ENCODE assay signal across 3 fruit fly cellular contexts in genomic region chrX:9243417-9243884, dm6.
A peak's percentile ranks its signal among the peaks of the same experiment; 100 is the strongest.
TF ChIP-seq lines count a peak whose summit lies in the region.

TSS of gene mxc (minus strand) at chrX:9243467.
TSS of gene Larp7 (plus strand) at chrX:9243817.

TF ChIP-seq in whole organism, adult, 20 proteins besides CTCF, POLR2A, EP300 and RAD21 (continued from another document):
- no peak for TF ChIP-seq cic (GFP tag; optimal IDR thresholded peaks at IDR 0.05; lab: Kevin White, UChicago)
TF ChIP-seq in whole organism, adult: peak in this region for 13.

TF ChIP-seq in whole organism, embryonic, 481 proteins besides CTCF, POLR2A, EP300 and RAD21 (continued from another document and continues in another):
- TF ChIP-seq Dek (tag; optimal IDR thresholded peaks at IDR 0.05; lab: Kevin White, UChicago) = no peak
- peak; percentile 47 for TF ChIP-seq Usf (GFP tag; optimal IDR thresholded peaks at IDR 0.05; lab: Kevin White, UChicago)
- no peak for TF ChIP-seq CG10431 (GFP tag; optimal IDR thresholded peaks at IDR 0.05; lab: Kevin White, UChicago)
- peak; percentile 94 for TF ChIP-seq BEAF-32 (GFP tag; optimal IDR thresholded peaks at IDR 0.05; lab: Kevin White, UChicago)
- TF ChIP-seq CG8281 (tag; optimal IDR thresholded peaks at IDR 0.05; lab: Kevin White, UChicago) = no peak
- TF ChIP-seq Atf-2 (GFP tag; optimal IDR thresholded peaks at IDR 0.05; lab: Kevin White, UChicago) = peak; percentile 48
- TF ChIP-seq sd (tag; optimal IDR thresholded peaks at IDR 0.05; lab: Kevin White, UChicago) = no peak
- TF ChIP-seq CG18619 (GFP tag; optimal IDR thresholded peaks at IDR 0.05; lab: Kevin White, UChicago) = peak; percentile 43
- peak; percentile 65 for TF ChIP-seq pzg (GFP tag; optimal IDR thresholded peaks at IDR 0.05; lab: Kevin White, UChicago)
- no peak for TF ChIP-seq gsb (GFP tag; IDR thresholded peaks at IDR 0.05; lab: Robert Waterston, UW)
- TF ChIP-seq lola (GFP tag; optimal IDR thresholded peaks at IDR 0.05; lab: Kevin White, UChicago) = peak in 1 of 3 experiments; percentile 53
- TF ChIP-seq H15 (GFP tag; IDR thresholded peaks at IDR 0.05; lab: Robert Waterston, UW) = no peak
- peak; percentile 91 for TF ChIP-seq CG16813 (GFP tag; IDR thresholded peaks at IDR 0.05; lab: Robert Waterston, UW; ENCODE audit: partially characterized antibody)
- TF ChIP-seq CG11695 (GFP tag; IDR thresholded peaks at IDR 0.05; lab: Robert Waterston, UW) = no peak
- TF ChIP-seq stc (GFP tag; IDR thresholded peaks at IDR 0.05; lab: Robert Waterston, UW) = peak; percentile 16; the same call in 1 of the 2 replicates
- TF ChIP-seq ro (GFP tag; IDR thresholded peaks at IDR 0.05; lab: Robert Waterston, UW) = no peak
- peak; percentile 16 for TF ChIP-seq CG4282 (GFP tag; optimal IDR thresholded peaks at IDR 0.05; lab: Kevin White, UChicago)
- no peak for TF ChIP-seq en (GFP tag; optimal IDR thresholded peaks at IDR 0.05; lab: Kevin White, UChicago)
- TF ChIP-seq CG1792 (GFP tag; optimal IDR thresholded peaks at IDR 0.05; lab: Kevin White, UChicago) = peak; percentile 43
- peak; percentile 79 for TF ChIP-seq HLH54F (GFP tag; optimal IDR thresholded peaks at IDR 0.05; lab: Kevin White, UChicago)
- peak; percentile 96 for TF ChIP-seq Ets65A (GFP tag; lab: Kevin White, UChicago)
- peak; percentile 34 for TF ChIP-seq CG4424 (GFP tag; optimal IDR thresholded peaks at IDR 0.05; lab: Kevin White, UChicago)
- TF ChIP-seq CG9817 (tag; optimal IDR thresholded peaks at IDR 0.05; lab: Kevin White, UChicago) = peak; percentile 73
- peak; percentile 64 for TF ChIP-seq Rfx (GFP tag; IDR thresholded peaks at IDR 0.05; lab: Robert Waterston, UW)
- TF ChIP-seq fd102C (GFP tag; optimal IDR thresholded peaks at IDR 0.05; lab: Kevin White, UChicago) = peak; percentile 6
- no peak for TF ChIP-seq CG4707 (GFP tag; optimal IDR thresholded peaks at IDR 0.05; lab: Kevin White, UChicago)
- TF ChIP-seq CG43689 (GFP tag; IDR thresholded peaks at IDR 0.05; lab: Robert Waterston, UW) = no peak
- TF ChIP-seq Dp (GFP tag; optimal IDR thresholded peaks at IDR 0.05; lab: Kevin White, UChicago) = peak; percentile 68
- peak; percentile 72 for TF ChIP-seq E2f1 (GFP tag; IDR thresholded peaks at IDR 0.05; lab: Robert Waterston, UW)
- TF ChIP-seq Sry-δ (GFP tag; optimal IDR thresholded peaks at IDR 0.05; lab: Kevin White, UChicago) = peak; percentile 82
- TF ChIP-seq NfI (GFP tag; optimal IDR thresholded peaks at IDR 0.05; lab: Kevin White, UChicago) = peak; percentile 60
- no peak for TF ChIP-seq MESR4 (GFP tag; optimal IDR thresholded peaks at IDR 0.05; lab: Kevin White, UChicago)
- no peak for TF ChIP-seq CG6765 (GFP tag; optimal IDR thresholded peaks at IDR 0.05; lab: Kevin White, UChicago)
- TF ChIP-seq Scr (GFP tag; IDR thresholded peaks at IDR 0.05; lab: Robert Waterston, UW; ENCODE audit: partially characterized antibody) = peak; percentile 93
- TF ChIP-seq CG5180 (GFP tag; optimal IDR thresholded peaks at IDR 0.05; lab: Kevin White, UChicago) = no peak
- TF ChIP-seq tio (GFP tag; optimal IDR thresholded peaks at IDR 0.05; lab: Kevin White, UChicago) = no peak
- no peak for TF ChIP-seq Ravus (GFP tag; IDR thresholded peaks at IDR 0.05; lab: Robert Waterston, UW)
- peak; percentile 61 for TF ChIP-seq CG13775 (GFP tag; optimal IDR thresholded peaks at IDR 0.05; lab: Kevin White, UChicago)
- TF ChIP-seq Meics (GFP tag; optimal IDR thresholded peaks at IDR 0.05; lab: Kevin White, UChicago) = no peak
- TF ChIP-seq so (GFP tag; IDR thresholded peaks at IDR 0.05; lab: Robert Waterston, UW) = no peak
- peak; percentile 69 for TF ChIP-seq twi (tag; optimal IDR thresholded peaks at IDR 0.05; lab: Kevin White, UChicago)
- no peak for TF ChIP-seq gsb-n (tag; optimal IDR thresholded peaks at IDR 0.05; lab: Kevin White, UChicago)
- no peak for TF ChIP-seq CG13894 (tag; optimal IDR thresholded peaks at IDR 0.05; lab: Kevin White, UChicago)
- TF ChIP-seq Ssrp (tag; optimal IDR thresholded peaks at IDR 0.05; lab: Kevin White, UChicago) = peak; percentile 59
- TF ChIP-seq CG18764 (GFP tag; optimal IDR thresholded peaks at IDR 0.05; lab: Kevin White, UChicago) = peak; percentile 5
- no peak for TF ChIP-seq CG30431 (GFP tag; optimal IDR thresholded peaks at IDR 0.05; lab: Kevin White, UChicago)
- TF ChIP-seq dm (GFP tag; optimal IDR thresholded peaks at IDR 0.05; lab: Kevin White, UChicago) = peak; percentile 76
- TF ChIP-seq CG15073 (GFP tag; optimal IDR thresholded peaks at IDR 0.05; lab: Kevin White, UChicago) = no peak
- no peak for TF ChIP-seq TFAM (GFP tag; optimal IDR thresholded peaks at IDR 0.05; lab: Kevin White, UChicago)
- TF ChIP-seq toy (GFP tag; IDR thresholded peaks at IDR 0.05; lab: Robert Waterston, UW) = no peak
- peak; percentile 24 for TF ChIP-seq ERR (GFP tag; optimal IDR thresholded peaks at IDR 0.05; lab: Kevin White, UChicago)
- no peak for TF ChIP-seq Rx (GFP tag; IDR thresholded peaks at IDR 0.05; lab: Robert Waterston, UW)
- no peak for TF ChIP-seq Hey (tag; optimal IDR thresholded peaks at IDR 0.05; lab: Kevin White, UChicago)
- no peak for TF ChIP-seq Lpt (GFP tag; optimal IDR thresholded peaks at IDR 0.05; lab: Kevin White, UChicago)
- peak; percentile 40; the same call in 1 of the 2 replicates for TF ChIP-seq esg (GFP tag; conservative IDR thresholded peaks at IDR 0.05; lab: Robert Waterston, UW)
- peak; percentile 49 for TF ChIP-seq bcd (GFP tag; optimal IDR thresholded peaks at IDR 0.05; lab: Kevin White, UChicago)
- no peak for TF ChIP-seq HLHmδ (GFP tag; optimal IDR thresholded peaks at IDR 0.05; lab: Kevin White, UChicago)
- TF ChIP-seq CG3838 (GFP tag; optimal IDR thresholded peaks at IDR 0.05; lab: Kevin White, UChicago) = no peak
- no peak for TF ChIP-seq sqz (GFP tag; optimal IDR thresholded peaks at IDR 0.05; lab: Kevin White, UChicago)
- TF ChIP-seq CG11504 (tag; optimal IDR thresholded peaks at IDR 0.05; lab: Kevin White, UChicago) = no peak
- TF ChIP-seq aop (GFP tag; IDR thresholded peaks at IDR 0.05; lab: Robert Waterston, UW) = no peak
- TF ChIP-seq CG12236 (GFP tag; optimal IDR thresholded peaks at IDR 0.05; lab: Kevin White, UChicago) = no peak
- peak; percentile 65 for TF ChIP-seq CG12391 (tag; optimal IDR thresholded peaks at IDR 0.05; lab: Kevin White, UChicago)
- peak; percentile 70 for TF ChIP-seq pho (GFP tag; optimal IDR thresholded peaks at IDR 0.05; lab: Kevin White, UChicago)
- TF ChIP-seq sug (tag; optimal IDR thresholded peaks at IDR 0.05; lab: Kevin White, UChicago) = no peak
- TF ChIP-seq Hr3 (GFP tag; optimal IDR thresholded peaks at IDR 0.05; lab: Kevin White, UChicago) = peak; percentile 67
- TF ChIP-seq seq (GFP tag; IDR thresholded peaks at IDR 0.05; lab: Robert Waterston, UW) = no peak

TF ChIP-seq in whole organism, prepupa, 60 proteins besides CTCF, POLR2A, EP300 and RAD21 (continued from another document):
- TF ChIP-seq CG11294 (GFP tag; IDR thresholded peaks at IDR 0.05; lab: Robert Waterston, UW) = 0 out of 2 replicates have a peak, but pooled peaks have one; percentile 35
